Worm (Caenorhabditis elegans) whole organism, L3 larva: ENCODE data around the gene C05E4.12.
A peak's percentile ranks its signal among the peaks of the same experiment; 100 is the strongest.

Source experiments
- R02D3.7 ChIP-seq: fragments of 150-350 bp; optimal IDR thresholded peaks from 2 replicates; lab custom pipeline; 2014; ENCODE audit warnings: missing biosample characterization, missing genetic modification characterization
- ZK546.5 ChIP-seq: sonication (generic microtip); optimal IDR thresholded peaks from 2 replicates; lab custom pipeline; 2017; ENCODE audit warnings: missing biosample characterization, missing genetic modification characterization
- aly-2 ChIP-seq: fragments of 150-350 bp; optimal IDR thresholded peaks from 2 replicates; lab custom pipeline; 2014; ENCODE audit warnings: missing biosample characterization, missing genetic modification characterization
- ama-1 ChIP-seq: fragments of 150-350 bp; optimal IDR thresholded peaks from 2 replicates; lab custom pipeline; 2018
- ceh-28 ChIP-seq: fragments of 150-350 bp; optimal IDR thresholded peaks from 2 replicates; lab custom pipeline; 2014; ENCODE audit warnings: missing biosample characterization, missing genetic modification reagents, missing genetic modification characterization
- ceh-9 ChIP-seq: sonication (generic microtip); optimal IDR thresholded peaks from 2 replicates; lab custom pipeline; 2018; ENCODE audit warnings: missing biosample characterization, missing genetic modification characterization
- egl-27 ChIP-seq: sonication (generic microtip); optimal IDR thresholded peaks from 4 replicates; lab custom pipeline; 2017; ENCODE audit warnings: missing biosample characterization, missing genetic modification reagents, missing genetic modification characterization
- egl-5 ChIP-seq: fragments of 150-350 bp; optimal IDR thresholded peaks from 2 replicates; lab custom pipeline; 2017; ENCODE audit warnings: missing biosample characterization, missing genetic modification reagents, missing genetic modification characterization, inconsistent platforms
- elt-1 ChIP-seq: fragments of 150-350 bp; optimal IDR thresholded peaks from 2 replicates; lab custom pipeline; 2014; ENCODE audit warnings: missing biosample characterization, missing genetic modification characterization
- elt-2 ChIP-seq: sonication (generic microtip); optimal IDR thresholded peaks from 2 replicates; lab custom pipeline; 2016; ENCODE audit warnings: missing genetic modification reagents, mild to moderate bottlenecking, missing genetic modification characterization, missing compliant biosample characterization
- eor-1 ChIP-seq, 2 experiments: fragments of 150-350 bp; optimal IDR thresholded peaks; 2 replicates each; lab custom pipeline; 2014 to 2018; ENCODE audit warnings: missing biosample characterization in 2 of 2, missing genetic modification characterization in 2 of 2
- fkh-2 ChIP-seq: fragments of 150-350 bp; optimal IDR thresholded peaks from 2 replicates; lab custom pipeline; 2014; ENCODE audit warnings: missing biosample characterization, missing genetic modification reagents, missing genetic modification characterization
- fos-1 ChIP-seq: fragments of 150-350 bp; optimal IDR thresholded peaks from 2 replicates; lab custom pipeline; 2014; ENCODE audit warnings: missing biosample characterization, missing genetic modification characterization
- hmg-11 ChIP-seq: sonication (generic microtip); optimal IDR thresholded peaks from 2 replicates; lab custom pipeline; 2016; ENCODE audit warnings: missing genetic modification characterization, missing compliant biosample characterization
- lin-15B ChIP-seq: fragments of 150-350 bp; optimal IDR thresholded peaks from 2 replicates; lab custom pipeline; 2014; ENCODE audit warnings: missing biosample characterization, missing genetic modification characterization
- lin-39 ChIP-seq: fragments of 150-350 bp; optimal IDR thresholded peaks from 2 replicates; lab custom pipeline; 2018; ENCODE audit warnings: missing biosample characterization, missing genetic modification reagents, missing genetic modification characterization
- lsy-12 ChIP-seq: sonication (generic microtip); optimal IDR thresholded peaks from 2 replicates; lab custom pipeline; 2016; ENCODE audit warnings: mild to moderate bottlenecking, missing genetic modification characterization, missing compliant biosample characterization
- mdl-1 ChIP-seq: fragments of 150-350 bp; optimal IDR thresholded peaks from 2 replicates; lab custom pipeline; 2014; ENCODE audit warnings: missing biosample characterization, missing genetic modification characterization
- mml-1 ChIP-seq: fragments of 150-350 bp; sonication (generic microtip); optimal IDR thresholded peaks from 3 replicates; lab custom pipeline; 2014; ENCODE audit warnings: missing biosample characterization, missing genetic modification characterization
- nfya-1 ChIP-seq: sonication (generic microtip); optimal IDR thresholded peaks from 2 replicates; lab custom pipeline; 2017; ENCODE audit warnings: missing genetic modification characterization, mild to moderate bottlenecking, missing compliant biosample characterization, antibody characterized with exemption, moderate library complexity; ENCODE audit not compliant: insufficient read depth
- nhr-11 ChIP-seq: fragments of 150-350 bp; optimal IDR thresholded peaks from 2 replicates; lab custom pipeline; 2014; ENCODE audit warnings: missing biosample characterization, missing genetic modification characterization
- nhr-12 ChIP-seq: fragments of 150-350 bp; optimal IDR thresholded peaks from 2 replicates; lab custom pipeline; 2014; ENCODE audit warnings: missing biosample characterization, missing genetic modification characterization
- nhr-23 ChIP-seq: fragments of 150-350 bp; optimal IDR thresholded peaks from 2 replicates; lab custom pipeline; 2014; ENCODE audit warnings: missing biosample characterization, missing genetic modification reagents, missing genetic modification characterization
- nhr-25 ChIP-seq: sonication (generic microtip); optimal IDR thresholded peaks from 2 replicates; lab custom pipeline; 2017; ENCODE audit warnings: missing biosample characterization, missing genetic modification characterization
- nhr-28 ChIP-seq: fragments of 150-350 bp; optimal IDR thresholded peaks from 2 replicates; lab custom pipeline; 2014; ENCODE audit warnings: missing biosample characterization, missing genetic modification characterization
- nhr-76 ChIP-seq: fragments of 150-350 bp; sonication (generic microtip); optimal IDR thresholded peaks from 5 replicates; lab custom pipeline; 2014; ENCODE audit warnings: missing biosample characterization, missing genetic modification characterization
- nhr-77 ChIP-seq: fragments of 150-350 bp; optimal IDR thresholded peaks from 2 replicates; lab custom pipeline; 2014; ENCODE audit warnings: missing biosample characterization, missing genetic modification characterization
- pha-4 ChIP-seq: fragments of 150-350 bp; optimal IDR thresholded peaks from 2 replicates; lab custom pipeline; 2014; ENCODE audit warnings: missing biosample characterization, missing genetic modification reagents, missing genetic modification characterization
- pqm-1 ChIP-seq: fragments of 150-350 bp; optimal IDR thresholded peaks from 2 replicates; lab custom pipeline; 2017; ENCODE audit warnings: missing biosample characterization, missing genetic modification characterization, inconsistent platforms
- sea-2 ChIP-seq: fragments of 150-350 bp; sonication (generic microtip); optimal IDR thresholded peaks from 4 replicates; lab custom pipeline; 2014; ENCODE audit warnings: missing biosample characterization, missing genetic modification reagents, missing genetic modification characterization
- skn-1 ChIP-seq: fragments of 150-350 bp; optimal IDR thresholded peaks from 2 replicates; lab custom pipeline; 2014; ENCODE audit warnings: missing biosample characterization, missing genetic modification characterization
- tbx-2 ChIP-seq: sonication (generic microtip); optimal IDR thresholded peaks from 2 replicates; lab custom pipeline; 2016; ENCODE audit warnings: mild to moderate bottlenecking, missing genetic modification characterization, missing compliant biosample characterization
- unc-39 ChIP-seq: sonication (generic microtip); optimal IDR thresholded peaks from 4 replicates; lab custom pipeline; 2017; ENCODE audit warnings: missing biosample characterization, missing genetic modification characterization
- zag-1 ChIP-seq: fragments of 150-350 bp; optimal IDR thresholded peaks from 2 replicates; lab custom pipeline; 2014; ENCODE audit warnings: missing biosample characterization, missing genetic modification characterization
- ztf-4 ChIP-seq: fragments of 150-350 bp; optimal IDR thresholded peaks from 2 replicates; lab custom pipeline; 2014; ENCODE audit warnings: missing biosample characterization, missing genetic modification characterization

Gene C05E4.12

ce11 chrV:779999-780398 lies 18.2 kb upstream of the C05E4.12 start, which contains the start of gene srbc-60:
srbc-60 (plus strand) TSS chrV:780299.
- TF ChIP-seq elt-1 (tag; lab: Kevin White, UChicago) (no peak), lin-39 (tag; lab: Kevin White, UChicago) (no peak), mdl-1 (tag; lab: Kevin White, UChicago) (no peak), nhr-11 (no peak), ztf-4 (tag; lab: Kevin White, UChicago) (no peak), ceh-28 (tag; lab: Kevin White, UChicago) (no peak)
- TF ChIP-seq, all 47 proteins: peak for 0

ce11 chrV:778339-778738 lies 16.6 kb upstream of the C05E4.12 start, which contains the start of gene srbc-59:
srbc-59 (plus strand) TSS chrV:778639.
- TF ChIP-seq ZK546.5 = no peak
- no peak for TF ChIP-seq pqm-1 (tag; lab: Kevin White, UChicago)
- no peak for TF ChIP-seq unc-39 (tag; lab: Kevin White, UChicago)
- no peak for TF ChIP-seq mdl-1 (tag; lab: Kevin White, UChicago)
- TF ChIP-seq eor-1 (tag; optimal IDR thresholded peaks at IDR 0.05; lab: Kevin White, UChicago) = no peak
- no peak for TF ChIP-seq nhr-23 (tag; lab: Kevin White, UChicago)
- TF ChIP-seq lin-15B = no peak
- TF ChIP-seq mml-1 = no peak
- TF ChIP-seq elt-2 = no peak
- no peak for TF ChIP-seq fos-1 (tag; lab: Kevin White, UChicago)
- TF ChIP-seq nhr-12 (tag; lab: Kevin White, UChicago) = no peak
- no peak for TF ChIP-seq ama-1 (lab: Kevin White, UChicago)
- TF ChIP-seq egl-5 = no peak
- no peak for TF ChIP-seq fkh-2
- no peak for TF ChIP-seq ceh-9 (tag; lab: Kevin White, UChicago)
- no peak for TF ChIP-seq nhr-77 (tag; lab: Kevin White, UChicago)
- TF ChIP-seq hmg-11 = no peak
- no peak for TF ChIP-seq nhr-28 (tag; lab: Kevin White, UChicago)

- peak; percentile 50 for TF ChIP-seq elt-1 (tag; lab: Kevin White, UChicago)
- peak; percentile 45 for TF ChIP-seq nhr-23 (tag; lab: Kevin White, UChicago)
- TF ChIP-seq lin-15B = peak; percentile 15
- no peak for TF ChIP-seq ceh-9 (tag; lab: Kevin White, UChicago)
- peak; percentile 81 for TF ChIP-seq nhr-76 (tag; lab: Kevin White, UChicago)
- TF ChIP-seq nhr-25 (tag; lab: Kevin White, UChicago) = peak; percentile 34
- no peak for TF ChIP-seq aly-2
- peak; percentile 31 for TF ChIP-seq nfya-1 (tag; lab: Kevin White, UChicago)
- peak; percentile 94 for TF ChIP-seq nhr-77 (tag; lab: Kevin White, UChicago)
These were observed 15.5 kb upstream of the C05E4.12 start, which contains the start of gene R09E12.9 for ce11 chrV:777285-777684. R09E12.9 (plus strand) TSS chrV:777600.

ce11 chrV:774875-775359 lies 13.1 kb upstream of the C05E4.12 start, which contains the start of gene srbc-58:
srbc-58 (plus strand) TSS chrV:774995.
- no peak for TF ChIP-seq sea-2 (GFP tag; lab: Kevin White, UChicago)
- TF ChIP-seq pha-4 (tag; lab: Kevin White, UChicago) = peak; percentile 21
- TF ChIP-seq R02D3.7 = peak; percentile 54
- no peak for TF ChIP-seq mml-1
- TF ChIP-seq lsy-12 (tag; lab: Kevin White, UChicago) = no peak
- no peak for TF ChIP-seq zag-1 (tag; lab: Kevin White, UChicago)
- TF ChIP-seq nhr-25 (tag; lab: Kevin White, UChicago) = peak; percentile 25
- TF ChIP-seq nfya-1 (tag; lab: Kevin White, UChicago) = no peak
- peak; percentile 21 for TF ChIP-seq elt-2
- no peak for TF ChIP-seq skn-1 (tag; lab: Kevin White, UChicago)
- TF ChIP-seq ama-1 (lab: Kevin White, UChicago) = peak; percentile 93
- TF ChIP-seq tbx-2 = peak; percentile 16

- TF ChIP-seq egl-27 (tag; lab: Kevin White, UChicago) = no peak
- TF ChIP-seq R02D3.7 = no peak
- TF ChIP-seq nhr-11 = no peak
These were observed 12.6 kb upstream of the C05E4.12 start for ce11 chrV:774341-774740.
